Worm (Caenorhabditis elegans) whole organism, mixed stage, embryonic: Measurements from ENCODE around the gene clu-1.

Source experiments
- M03D4.4 ChIP-seq: sonication (generic microtip); optimal IDR thresholded peaks from 2 replicates; lab custom pipeline; 2017; ENCODE audit warnings: mild to moderate bottlenecking, missing genetic modification characterization, missing compliant biosample characterization
- blmp-1 ChIP-seq: fragments of 150-350 bp; optimal IDR thresholded peaks from 2 replicates; lab custom pipeline; 2014; ENCODE audit warnings: missing biosample characterization, missing genetic modification characterization
- ceh-39 ChIP-seq: fragments of 150-350 bp; optimal IDR thresholded peaks from 2 replicates; lab custom pipeline; 2014; ENCODE audit warnings: missing biosample characterization, missing genetic modification characterization
- ceh-43 ChIP-seq: fragments of 200-800 bp; sonication (Bioruptor generic); optimal IDR thresholded peaks from 2 replicates; lab custom pipeline; 2018; ENCODE audit warnings: mild to moderate bottlenecking, missing genetic modification characterization, moderate library complexity, missing compliant biosample characterization
- ceh-83 ChIP-seq: fragments of 200-800 bp; sonication (Bioruptor generic); optimal IDR thresholded peaks from 2 replicates; lab custom pipeline; 2018; ENCODE audit warnings: mild to moderate bottlenecking, missing genetic modification characterization, missing compliant biosample characterization
- ces-1 ChIP-seq: fragments of 150-350 bp; optimal IDR thresholded peaks from 2 replicates; lab custom pipeline; 2014; ENCODE audit warnings: missing biosample characterization, missing genetic modification reagents, missing genetic modification characterization
- cnd-1 ChIP-seq: fragments of 200-800 bp; sonication (Bioruptor generic); optimal IDR thresholded peaks from 2 replicates; lab custom pipeline; 2018; ENCODE audit warnings: mild to moderate bottlenecking, missing genetic modification characterization, missing compliant biosample characterization
- drap-1 ChIP-seq: fragments of 200-800 bp; sonication (Bioruptor generic); optimal IDR thresholded peaks from 3 replicates; lab custom pipeline; 2018; ENCODE audit warnings: mild to moderate bottlenecking, missing genetic modification characterization, missing compliant biosample characterization
- elt-1 ChIP-seq: sonication (generic microtip); optimal IDR thresholded peaks from 2 replicates; lab custom pipeline; 2017; ENCODE audit warnings: missing genetic modification characterization, mild to moderate bottlenecking, missing compliant biosample characterization, antibody characterized with exemption, moderate library complexity, borderline replicate concordance; ENCODE audit not compliant: insufficient read depth
- elt-3 ChIP-seq: fragments of 150-350 bp; optimal IDR thresholded peaks from 2 replicates; lab custom pipeline; 2014; ENCODE audit warnings: missing biosample characterization, missing genetic modification characterization
- flh-1 ChIP-seq: fragments of 200-800 bp; sonication (Bioruptor generic); optimal IDR thresholded peaks from 2 replicates; lab custom pipeline; 2018; ENCODE audit warnings: mild to moderate bottlenecking, missing genetic modification characterization, moderate library complexity, missing compliant biosample characterization
- ham-2 ChIP-seq: fragments of 200-800 bp; sonication (Bioruptor generic); optimal IDR thresholded peaks from 2 replicates; lab custom pipeline; 2018; ENCODE audit warnings: mild to moderate bottlenecking, missing genetic modification characterization, missing compliant biosample characterization
- lin-13 ChIP-seq: fragments of 150-350 bp; optimal IDR thresholded peaks from 2 replicates; lab custom pipeline; 2014; ENCODE audit warnings: missing biosample characterization, missing genetic modification characterization
- lin-32 ChIP-seq: fragments of 200-800 bp; sonication (Bioruptor generic); optimal IDR thresholded peaks from 2 replicates; lab custom pipeline; 2018; ENCODE audit warnings: mild to moderate bottlenecking, missing genetic modification characterization, missing compliant biosample characterization
- lsy-2 ChIP-seq: fragments of 150-350 bp; optimal IDR thresholded peaks from 2 replicates; lab custom pipeline; 2014; ENCODE audit warnings: missing biosample characterization, missing genetic modification characterization
- mep-1 ChIP-seq: fragments of 150-350 bp; optimal IDR thresholded peaks from 2 replicates; lab custom pipeline; 2017; ENCODE audit warnings: missing biosample characterization, missing genetic modification reagents, missing genetic modification characterization, inconsistent platforms
- mls-2 ChIP-seq: sonication (generic microtip); optimal IDR thresholded peaks from 2 replicates; lab custom pipeline; 2016; ENCODE audit warnings: mild to moderate bottlenecking, missing genetic modification characterization, moderate library complexity, missing compliant biosample characterization
- nhr-2 ChIP-seq: fragments of 150-350 bp; optimal IDR thresholded peaks from 2 replicates; lab custom pipeline; 2014; ENCODE audit warnings: missing biosample characterization, missing genetic modification characterization
- nhr-237 ChIP-seq: fragments of 150-350 bp; optimal IDR thresholded peaks from 2 replicates; lab custom pipeline; 2014; ENCODE audit warnings: missing biosample characterization, missing genetic modification characterization
- nhr-28 ChIP-seq: fragments of 150-350 bp; optimal IDR thresholded peaks from 2 replicates; lab custom pipeline; 2014; ENCODE audit warnings: missing biosample characterization, missing genetic modification characterization
- nhr-76 ChIP-seq: sonication (generic microtip); optimal IDR thresholded peaks from 2 replicates; lab custom pipeline; 2017; ENCODE audit warnings: missing biosample characterization, missing genetic modification characterization
- pha-4 ChIP-seq: fragments of 150-350 bp; optimal IDR thresholded peaks from 2 replicates; lab custom pipeline; 2018; ENCODE audit warnings: missing biosample characterization, missing genetic modification reagents, missing genetic modification characterization
- sem-2 ChIP-seq: fragments of 200-800 bp; sonication (Bioruptor generic); optimal IDR thresholded peaks from 2 replicates; lab custom pipeline; 2018; ENCODE audit warnings: mild to moderate bottlenecking, missing genetic modification characterization, missing compliant biosample characterization
- snpc-4 ChIP-seq: fragments of 150-350 bp; optimal IDR thresholded peaks from 2 replicates; lab custom pipeline; 2014; ENCODE audit warnings: missing biosample characterization, missing genetic modification characterization
- tbx-8 ChIP-seq: fragments of 200-800 bp; sonication (Bioruptor generic); optimal IDR thresholded peaks from 2 replicates; lab custom pipeline; 2018; ENCODE audit warnings: mild to moderate bottlenecking, missing genetic modification characterization, moderate library complexity, missing compliant biosample characterization
- zip-8 ChIP-seq: fragments of 150-350 bp; optimal IDR thresholded peaks from 2 replicates; lab custom pipeline; 2014; ENCODE audit warnings: missing biosample characterization, missing genetic modification characterization
- ztf-11 ChIP-seq: fragments of 150-350 bp; optimal IDR thresholded peaks from 2 replicates; lab custom pipeline; 2014; ENCODE audit warnings: missing biosample characterization, missing genetic modification characterization

clu-1 gene

DNA sequence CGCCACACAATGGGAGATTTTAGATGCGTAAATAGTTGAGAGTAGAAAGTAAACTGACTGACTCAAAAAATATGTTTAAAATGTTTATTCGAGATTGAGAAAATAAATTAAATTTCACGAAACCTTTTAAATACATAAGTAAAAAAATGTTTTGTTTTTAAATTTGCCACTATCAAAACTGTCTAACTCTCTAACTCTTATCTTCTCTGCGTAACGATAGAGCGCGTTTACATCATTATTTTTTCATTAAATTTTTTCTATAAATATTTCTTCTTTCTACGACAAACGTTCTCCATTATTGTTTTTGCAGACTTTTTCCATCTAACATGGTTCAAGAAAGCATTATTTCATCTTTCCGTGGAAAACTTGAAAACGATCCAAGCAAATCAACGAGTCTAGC, 21.6 kb upstream of the clu-1 start, which contains the start of gene eif-2Balpha:
Gene eif-2Balpha, plus strand, starts transcription at position 304 of the 400 bp plus-strand sequence.
- TF ChIP-seq ztf-11 (tag; lab: Kevin White, UChicago) (no peak), ces-1 (GFP tag; lab: Kevin White, UChicago) (peak; percentile 64), lsy-2 (tag; lab: Kevin White, UChicago) (peak; percentile 75)

DNA sequence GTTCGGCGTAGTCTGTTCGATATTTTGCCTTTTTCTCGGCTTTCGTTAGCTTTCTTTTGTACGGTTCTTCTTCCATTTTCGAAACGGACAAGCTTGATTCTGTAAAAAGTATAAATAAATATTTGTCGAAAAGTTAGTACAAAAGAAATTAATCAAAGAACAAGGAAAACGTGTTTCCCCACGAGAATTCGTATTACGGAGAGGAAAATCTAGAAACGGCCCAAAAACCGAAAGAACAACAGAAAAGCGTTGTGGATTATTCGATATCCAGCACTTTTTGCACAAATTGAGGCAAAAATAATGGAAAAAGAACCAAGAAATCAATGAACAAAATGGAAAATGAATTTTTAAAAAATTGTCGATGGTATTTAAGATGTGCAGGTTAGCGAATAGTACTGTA, 21.0 kb upstream of the clu-1 start, which contains the start of gene mut-7:
Gene mut-7, minus strand, starts transcription at position 101 of the 400 bp plus-strand sequence.
- TF ChIP-seq elt-3 (tag; lab: Kevin White, UChicago): no peak
- no peak for TF ChIP-seq ham-2 (GFP tag; lab: Kevin White, UChicago)
- TF ChIP-seq drap-1 (GFP tag; lab: Kevin White, UChicago): no peak
- TF ChIP-seq zip-8 (tag; lab: Kevin White, UChicago): no peak
- TF ChIP-seq elt-1 (tag; lab: Kevin White, UChicago): no peak
- no peak for TF ChIP-seq nhr-76
- TF ChIP-seq mls-2 (tag; lab: Kevin White, UChicago): no peak

DNA sequence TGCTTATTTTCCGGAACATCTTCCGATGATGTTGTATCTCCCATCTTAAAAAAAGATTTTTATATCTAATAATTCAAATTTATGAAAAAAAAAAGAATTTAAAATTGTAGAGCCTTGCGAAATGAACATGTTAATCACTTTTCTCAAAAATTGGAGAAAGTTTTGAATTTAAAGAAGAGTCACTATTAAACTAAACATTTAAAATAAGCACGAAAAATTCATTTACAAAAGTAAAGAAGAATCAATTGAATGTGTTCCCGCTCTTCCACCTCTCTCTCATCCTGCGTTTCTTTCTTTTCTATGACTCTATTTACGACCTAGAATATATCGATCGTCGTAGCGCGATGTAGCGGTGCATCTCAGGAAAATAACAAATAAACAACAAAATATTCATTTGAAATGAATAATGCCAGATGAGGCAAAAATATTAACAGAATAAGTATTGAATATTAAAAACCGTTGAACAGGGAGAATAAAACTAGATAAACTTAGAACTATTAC, 17.4 kb upstream of the clu-1 start, which contains the start of gene ZK1098.3:
Gene ZK1098.3, minus strand, starts transcription at position 51 of the 501 bp plus-strand sequence.
- TF ChIP-seq ces-1 (GFP tag; lab: Kevin White, UChicago) (peak; percentile 65), flh-1 (GFP tag; lab: Kevin White, UChicago) (no peak), ceh-39 (tag; lab: Kevin White, UChicago) (peak; percentile 73)

DNA sequence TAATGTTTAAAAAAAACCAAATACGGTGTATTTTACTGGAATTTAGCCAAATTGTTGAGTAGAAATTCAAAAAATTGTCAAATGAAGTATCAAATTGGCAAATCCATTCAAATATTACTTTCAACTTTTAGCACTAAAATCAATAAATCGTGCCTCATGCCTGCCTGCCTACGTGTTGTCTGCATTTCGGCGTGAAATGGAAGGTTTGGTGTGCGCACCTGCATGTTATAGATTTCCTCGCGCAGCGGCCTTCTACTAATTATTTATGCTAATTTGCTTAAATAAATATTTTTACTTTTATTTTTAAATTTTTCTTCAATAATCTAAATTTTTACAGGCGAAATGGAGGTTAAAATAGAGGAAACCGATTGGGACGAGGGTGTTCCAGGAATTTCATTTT, 7.6 kb upstream of the clu-1 start, which contains the start of gene ZK1098.2:
Gene ZK1098.2, plus strand, starts transcription at position 336 of the 400 bp plus-strand sequence.
- no peak for TF ChIP-seq ceh-83 (GFP tag; lab: Kevin White, UChicago)
- TF ChIP-seq ham-2 (GFP tag; lab: Kevin White, UChicago): peak; percentile 42
- TF ChIP-seq ztf-11 (tag; lab: Kevin White, UChicago): no peak
- no peak for TF ChIP-seq nhr-28 (tag; lab: Kevin White, UChicago)
- no peak for TF ChIP-seq nhr-2 (tag; lab: Kevin White, UChicago)
- TF ChIP-seq lin-13: peak; percentile 24
- TF ChIP-seq ceh-39 (tag; lab: Kevin White, UChicago): no peak
- peak; percentile 33 for TF ChIP-seq M03D4.4 (tag; lab: Kevin White, UChicago)
- no peak for TF ChIP-seq sem-2
- no peak for TF ChIP-seq snpc-4
- no peak for TF ChIP-seq nhr-237 (tag; lab: Kevin White, UChicago)
- TF ChIP-seq cnd-1 (tag; lab: Kevin White, UChicago): no peak
- peak; percentile 40 for TF ChIP-seq ces-1 (GFP tag; lab: Kevin White, UChicago)
- TF ChIP-seq blmp-1 (tag; lab: Kevin White, UChicago): no peak
- peak; percentile 49 for TF ChIP-seq mep-1

DNA sequence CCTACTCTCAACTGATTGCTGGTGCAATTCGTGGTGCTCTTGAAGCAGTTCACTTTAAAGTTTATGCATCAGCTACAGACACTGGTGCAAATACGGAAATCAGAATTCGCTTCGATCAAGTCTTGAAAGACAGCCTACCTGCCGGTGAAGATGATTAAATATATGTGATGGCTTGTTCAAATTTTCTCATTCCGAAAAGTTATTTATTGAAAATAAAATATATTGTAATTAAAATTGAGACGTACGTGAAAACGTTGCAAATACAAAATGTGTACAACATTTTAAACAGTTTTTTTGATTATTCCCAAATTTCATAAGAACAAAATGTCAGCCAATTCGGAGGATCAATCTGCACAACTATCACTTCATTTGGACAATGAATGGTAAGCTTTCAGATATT, 5.6 kb upstream of the clu-1 start, which contains the start of gene ZK1098.6:
Gene ZK1098.6, plus strand, starts transcription at position 301 of the 400 bp plus-strand sequence.
- TF ChIP-seq pha-4 (no peak), flh-1 (GFP tag; lab: Kevin White, UChicago) (no peak), lin-32 (GFP tag; lab: Kevin White, UChicago) (no peak), drap-1 (GFP tag; lab: Kevin White, UChicago) (no peak), ces-1 (GFP tag; lab: Kevin White, UChicago) (no peak), nhr-28 (tag; lab: Kevin White, UChicago) (no peak)

DNA sequence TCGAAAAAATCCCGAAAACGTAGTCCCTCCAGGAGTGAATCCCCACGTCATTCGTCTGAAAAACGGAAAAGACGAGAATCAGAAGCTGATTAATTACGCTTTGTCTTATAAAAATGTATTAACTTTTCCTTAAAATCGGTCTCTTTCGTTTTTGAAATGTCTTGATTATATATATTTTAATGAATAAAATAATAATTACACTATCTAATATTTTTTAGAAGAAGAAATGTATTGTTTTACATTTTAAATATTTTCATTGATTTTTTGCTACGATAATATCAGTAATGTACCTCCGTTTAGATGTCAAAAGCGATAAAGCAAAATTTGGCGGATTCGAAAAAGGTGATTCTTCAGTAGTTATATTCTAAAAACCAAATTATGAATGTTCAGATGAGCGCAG, 4.0 kb upstream of the clu-1 start, which contains the start of gene trpp-3:
Gene trpp-3, plus strand, starts transcription at position 301 of the 400 bp plus-strand sequence.
- TF ChIP-seq cnd-1 (tag; lab: Kevin White, UChicago): no peak
- TF ChIP-seq snpc-4: no peak
- TF ChIP-seq nhr-28 (tag; lab: Kevin White, UChicago): no peak
- no peak for TF ChIP-seq ceh-43 (GFP tag; lab: Kevin White, UChicago)
- no peak for TF ChIP-seq lsy-2 (tag; lab: Kevin White, UChicago)
- TF ChIP-seq zip-8 (tag; lab: Kevin White, UChicago): no peak
- TF ChIP-seq tbx-8 (GFP tag; lab: Kevin White, UChicago): no peak
- TF ChIP-seq nhr-237 (tag; lab: Kevin White, UChicago): no peak
- TF ChIP-seq pha-4: no peak
- TF ChIP-seq flh-1 (GFP tag; lab: Kevin White, UChicago): no peak
- TF ChIP-seq mls-2 (tag; lab: Kevin White, UChicago): no peak
